Fruit fly (Drosophila melanogaster) whole organism, embryonic: ENCODE results near the gene NimC1.

Experiments
- Adf1 ChIP-seq: fragments of 200-800 bp; sonication (Bioruptor generic); IDR thresholded peaks from 2 replicates; pipeline ENCODE4 v1.3.6; 2022; ENCODE audit warnings: missing biosample characterization, missing genetic modification characterization
- Aef1 ChIP-seq: fragments of 200-800 bp; sonication (Bioruptor generic); IDR thresholded peaks from 3 replicates; pipeline ENCODE4 v1.3.6; 2022; ENCODE audit warnings: missing biosample characterization, missing genetic modification characterization
- Atf3 ChIP-seq: fragments of 200-800 bp; sonication (Bioruptor generic); optimal IDR thresholded peaks from 3 replicates; lab custom pipeline; 2016; ENCODE audit warnings: missing biosample characterization, missing genetic modification characterization
- CG12236 ChIP-seq: fragments of 200-800 bp; sonication (Bioruptor generic); optimal IDR thresholded peaks from 2 replicates; lab custom pipeline; 2016; ENCODE audit warnings: missing biosample characterization, missing genetic modification characterization
- CG12391 ChIP-seq: fragments of 200-800 bp; sonication (Bioruptor generic); optimal IDR thresholded peaks from 3 replicates; lab custom pipeline; 2018; ENCODE audit warnings: missing biosample characterization, mild to moderate bottlenecking, missing genetic modification characterization, moderate library complexity
- CG13296 ChIP-seq: fragments of 200-800 bp; sonication (Bioruptor generic); optimal IDR thresholded peaks from 3 replicates; lab custom pipeline; 2018; ENCODE audit warnings: missing biosample characterization, mild to moderate bottlenecking, missing genetic modification characterization
- CG13894 ChIP-seq: fragments of 200-800 bp; sonication (Bioruptor generic); optimal IDR thresholded peaks from 3 replicates; lab custom pipeline; 2018; ENCODE audit warnings: missing biosample characterization, mild to moderate bottlenecking, missing genetic modification characterization, moderate library complexity
- CG14710 ChIP-seq: fragments of 200-800 bp; sonication (Bioruptor generic); optimal IDR thresholded peaks from 3 replicates; lab custom pipeline; 2019; ENCODE audit warnings: missing biosample characterization, mild to moderate bottlenecking, missing genetic modification characterization, moderate library complexity
- CG1529 ChIP-seq: fragments of 200-800 bp; sonication (Bioruptor generic); optimal IDR thresholded peaks from 3 replicates; lab custom pipeline; 2018; ENCODE audit warnings: missing biosample characterization, missing genetic modification characterization
- CG15514 ChIP-seq: fragments of 200-800 bp; sonication (Bioruptor generic); optimal IDR thresholded peaks from 3 replicates; lab custom pipeline; 2017; ENCODE audit warnings: missing biosample characterization, missing genetic modification characterization, mild to moderate bottlenecking, moderate library complexity, missing genetic modification reagents
- CG17361 ChIP-seq: fragments of 200-800 bp; sonication (Bioruptor generic); IDR thresholded peaks from 3 replicates; pipeline ENCODE4 v1.3.6; 2022; ENCODE audit warnings: missing biosample characterization, missing genetic modification characterization
- CG2116 ChIP-seq: fragments of 200-800 bp; sonication (Bioruptor generic); optimal IDR thresholded peaks from 3 replicates; lab custom pipeline; 2018; ENCODE audit warnings: missing biosample characterization, mild to moderate bottlenecking, missing genetic modification characterization
- CG34376 ChIP-seq: fragments of 200-800 bp; sonication (Bioruptor generic); optimal IDR thresholded peaks from 2 replicates; lab custom pipeline; 2018; ENCODE audit warnings: missing biosample characterization, mild to moderate bottlenecking, missing genetic modification characterization
- CG3726 ChIP-seq: fragments of 200-800 bp; sonication (Bioruptor generic); IDR thresholded peaks from 3 replicates; pipeline ENCODE4, ENCODE4 v1.3.6; 2022; ENCODE audit warnings: missing biosample characterization, missing genetic modification characterization
- CG4360 ChIP-seq: fragments of 200-800 bp; sonication (Bioruptor generic); IDR thresholded peaks from 2 replicates; pipeline ENCODE4 v1.3.6; 2022; ENCODE audit warnings: missing biosample characterization, missing genetic modification characterization
- CG7786 ChIP-seq: fragments of 200-800 bp; sonication (Bioruptor generic); optimal IDR thresholded peaks from 2 replicates; lab custom pipeline; 2016; ENCODE audit warnings: missing biosample characterization, missing genetic modification characterization
- CG7928 ChIP-seq: fragments of 200-800 bp; sonication (Bioruptor generic); optimal IDR thresholded peaks from 2 replicates; lab custom pipeline; 2017; ENCODE audit warnings: missing biosample characterization, mild to moderate bottlenecking, missing genetic modification characterization
- CG8290 ChIP-seq, 3 experiments: fragments of 200-800 bp; sonication (Bioruptor generic); optimal IDR thresholded peaks; 2 replicates each; lab custom pipeline; 2016 to 2019; ENCODE audit warnings: missing biosample characterization in 3 of 3, missing genetic modification characterization in 3 of 3, mild to moderate bottlenecking in 2 of 3, moderate library complexity in 1 of 3
- Dp ChIP-seq: fragments of 200-800 bp; sonication (Bioruptor generic); optimal IDR thresholded peaks from 2 replicates; lab custom pipeline; 2018; ENCODE audit warnings: missing biosample characterization, mild to moderate bottlenecking, missing genetic modification characterization, moderate library complexity
- Eip74EF ChIP-seq, 2 experiments: fragments of 200-800 bp in 1 of 2; fragments of >200 bp in 1 of 2; sonication (Bioruptor generic) in 1 of 2; optimal IDR thresholded peaks; 2 replicates each; lab custom pipeline; 2017 to 2019; ENCODE audit warnings: missing biosample characterization in 2 of 2, missing genetic modification characterization in 2 of 2, mild to moderate bottlenecking in 1 of 2, moderate library complexity in 1 of 2
- Elba2 ChIP-seq: fragments of 200-800 bp; sonication (Bioruptor generic); optimal IDR thresholded peaks from 3 replicates; lab custom pipeline; 2016; ENCODE audit warnings: missing biosample characterization, missing genetic modification characterization
- Ets65A ChIP-seq: fragments of 200-800 bp; sonication (Bioruptor generic); peaks from one replicate; lab custom pipeline; 2016; ENCODE audit warnings: missing biosample characterization, missing genetic modification characterization
- Gsc ChIP-seq: fragments of 200-800 bp; sonication (Bioruptor generic); IDR thresholded peaks from 2 replicates; pipeline ENCODE4 v1.3.6; 2022; ENCODE audit warnings: missing biosample characterization, missing genetic modification characterization
- Lhr ChIP-seq: fragments of 200-800 bp; sonication (Bioruptor generic); optimal IDR thresholded peaks from 3 replicates; lab custom pipeline; 2017; ENCODE audit warnings: mild to moderate bottlenecking, missing biosample characterization, missing genetic modification reagents, missing genetic modification characterization
- Lim3 ChIP-seq: fragments of 200-800 bp; sonication (Bioruptor generic); IDR thresholded peaks from 2 replicates; pipeline ENCODE4 v1.3.6; 2022; ENCODE audit warnings: missing biosample characterization, missing genetic modification characterization
- Mad ChIP-seq: fragments of 200-800 bp; sonication (Bioruptor generic); optimal IDR thresholded peaks from 2 replicates; lab custom pipeline; 2016; ENCODE audit warnings: missing biosample characterization, missing genetic modification characterization
- Mrtf ChIP-seq: fragments of 200-800 bp; sonication (Bioruptor generic); IDR thresholded peaks from 3 replicates; pipeline ENCODE4 v1.3.6; 2022; ENCODE audit warnings: missing biosample characterization, missing genetic modification characterization
- NC2α ChIP-seq: fragments of 200-800 bp; sonication (Bioruptor generic); optimal IDR thresholded peaks from 2 replicates; lab custom pipeline; 2016; ENCODE audit warnings: missing biosample characterization, missing genetic modification characterization
- Nf-YB ChIP-seq: fragments of 200-800 bp; sonication (Bioruptor generic); optimal IDR thresholded peaks from 3 replicates; lab custom pipeline; 2019; ENCODE audit warnings: missing biosample characterization, mild to moderate bottlenecking, missing genetic modification characterization, moderate library complexity
- Pdp1 ChIP-seq, 2 experiments: fragments of 200-800 bp; sonication (Bioruptor generic); optimal IDR thresholded peaks; 3 replicates each; lab custom pipeline; 2016; ENCODE audit warnings: missing biosample characterization in 2 of 2, missing genetic modification characterization in 2 of 2, mild to moderate bottlenecking in 1 of 2, moderate library complexity in 1 of 2
- Ravus ChIP-seq: fragments of 200-800 bp; sonication (Bioruptor generic); IDR thresholded peaks from 2 replicates; pipeline ENCODE4 v1.3.6; 2022; ENCODE audit warnings: missing biosample characterization, missing genetic modification characterization
- Sin3A ChIP-seq: fragments of >200 bp; optimal IDR thresholded peaks from 2 replicates; lab custom pipeline; 2018
- Taf1 ChIP-seq: fragments of 200-800 bp; sonication (Bioruptor generic); IDR thresholded peaks from 2 replicates; pipeline ENCODE4 v1.3.6; 2022; ENCODE audit warnings: missing biosample characterization, missing genetic modification characterization
- YL-1 ChIP-seq: fragments of 200-800 bp; sonication (Bioruptor generic); optimal IDR thresholded peaks from 3 replicates; lab custom pipeline; 2017; ENCODE audit warnings: missing biosample characterization, mild to moderate bottlenecking, missing genetic modification characterization
- bsh ChIP-seq, 2 experiments: fragments of 200-800 bp; sonication (Bioruptor generic); optimal IDR thresholded peaks; 2 replicates each; lab custom pipeline; 2017 to 2018; ENCODE audit warnings: mild to moderate bottlenecking in 2 of 2, missing biosample characterization in 2 of 2, missing genetic modification characterization in 2 of 2, moderate library complexity in 1 of 2
- cas ChIP-seq: fragments of 200-800 bp; sonication (Bioruptor generic); IDR thresholded peaks from 2 replicates; pipeline ENCODE4 v1.3.6; 2022; ENCODE audit warnings: missing biosample characterization, missing genetic modification characterization
- cg ChIP-seq: fragments of 200-800 bp; sonication (Bioruptor generic); optimal IDR thresholded peaks from 3 replicates; lab custom pipeline; 2019; ENCODE audit warnings: missing biosample characterization, mild to moderate bottlenecking, missing genetic modification characterization, moderate library complexity
- eve ChIP-seq, 2 experiments: fragments of >200 bp; optimal IDR thresholded peaks; 2 replicates each; lab custom pipeline; 2017; ENCODE audit warnings: missing biosample characterization in 2 of 2, missing genetic modification characterization in 2 of 2
- lola ChIP-seq, 3 experiments: fragments of >200 bp in 2 of 3; fragments of 200-800 bp in 1 of 3; sonication (Bioruptor generic) in 1 of 3; optimal IDR thresholded peaks; 2 replicates each; lab custom pipeline; 2017 to 2019; ENCODE audit warnings: missing biosample characterization in 3 of 3, missing genetic modification characterization in 3 of 3, mild to moderate bottlenecking in 1 of 3, moderate library complexity in 1 of 3
- maf-S ChIP-seq: fragments of 200-800 bp; sonication (Bioruptor generic); optimal IDR thresholded peaks from 2 replicates; lab custom pipeline; 2016; ENCODE audit warnings: missing biosample characterization, missing genetic modification characterization
- nmo ChIP-seq: fragments of 200-800 bp; sonication (Bioruptor generic); optimal IDR thresholded peaks from 2 replicates; lab custom pipeline; 2018; ENCODE audit warnings: missing biosample characterization, mild to moderate bottlenecking, missing genetic modification characterization, moderate library complexity
- onecut ChIP-seq: fragments of 200-800 bp; sonication (Bioruptor generic); IDR thresholded peaks from 2 replicates; pipeline ENCODE4 v1.3.6; 2022; ENCODE audit warnings: missing biosample characterization, missing genetic modification characterization
- otp ChIP-seq: fragments of 200-800 bp; sonication (Bioruptor generic); IDR thresholded peaks from 3 replicates; pipeline ENCODE4, ENCODE4 v1.3.6; 2022; ENCODE audit warnings: missing biosample characterization, missing genetic modification characterization
- pb ChIP-seq: fragments of 200-800 bp; sonication (Bioruptor generic); optimal IDR thresholded peaks from 3 replicates; lab custom pipeline; 2016; ENCODE audit warnings: missing biosample characterization, missing genetic modification characterization
- pros ChIP-seq: fragments of 200-800 bp; sonication (Bioruptor generic); optimal IDR thresholded peaks from 3 replicates; lab custom pipeline; 2019; ENCODE audit warnings: missing biosample characterization, mild to moderate bottlenecking, missing genetic modification characterization, moderate library complexity
- repo ChIP-seq: fragments of 200-800 bp; sonication (Bioruptor generic); optimal IDR thresholded peaks from 2 replicates; lab custom pipeline; 2016; ENCODE audit warnings: missing biosample characterization, missing genetic modification characterization
- slbo ChIP-seq: fragments of 200-800 bp; sonication (Bioruptor generic); IDR thresholded peaks from 2 replicates; pipeline ENCODE4 v1.3.6; 2022; ENCODE audit warnings: missing biosample characterization, missing genetic modification characterization
- tin ChIP-seq: fragments of 200-800 bp; sonication (Bioruptor generic); optimal IDR thresholded peaks from 3 replicates; lab custom pipeline; 2016; ENCODE audit warnings: missing biosample characterization, missing genetic modification characterization
- unpg ChIP-seq: fragments of 200-800 bp; sonication (Bioruptor generic); optimal IDR thresholded peaks from 3 replicates; lab custom pipeline; 2018; ENCODE audit warnings: missing biosample characterization, mild to moderate bottlenecking, missing genetic modification characterization, moderate library complexity
- vvl ChIP-seq: fragments of 200-800 bp; sonication (Bioruptor generic); IDR thresholded peaks from 2 replicates; pipeline ENCODE4 v1.3.6; 2022; ENCODE audit warnings: missing biosample characterization, missing genetic modification characterization
- wek ChIP-seq: fragments of 200-800 bp; sonication (Bioruptor generic); optimal IDR thresholded peaks from 3 replicates; lab custom pipeline; 2018; ENCODE audit warnings: missing biosample characterization, mild to moderate bottlenecking, missing genetic modification characterization, moderate library complexity

Gene NimC1

DNA sequence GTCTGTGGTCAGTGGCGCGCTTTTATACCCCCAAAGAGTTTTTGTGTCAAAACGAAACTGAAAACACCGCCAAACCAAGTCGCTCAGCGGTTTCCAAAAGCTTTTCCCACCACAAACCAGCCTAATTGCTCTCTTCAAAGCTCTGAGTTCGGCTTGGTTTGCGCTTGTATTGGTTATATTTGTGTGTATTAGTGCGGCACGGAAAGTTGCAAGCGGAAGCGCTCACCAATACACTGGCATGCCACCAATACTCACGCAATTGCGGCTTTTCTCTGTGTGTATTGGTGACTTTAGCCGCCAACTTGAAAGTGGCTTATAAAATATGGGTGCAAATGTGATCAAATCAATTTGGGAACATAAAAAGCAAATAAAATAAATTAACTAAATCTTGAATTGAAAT is 29.1 kb downstream of the NimC1 start, which contains the start of gene Vajk3:
Vajk3 (minus strand) TSS at position 1 of the 400 bp plus-strand sequence.
- TF ChIP-seq Taf1 (GFP tag; lab: Robert Waterston, UW) (no peak), Adf1 (GFP tag; lab: Robert Waterston, UW) (no peak), CG4360 (GFP tag; lab: Robert Waterston, UW) (no peak), CG12236 (no peak), pros (GFP tag; lab: Kevin White, UChicago) (no peak), wek (GFP tag; lab: Kevin White, UChicago) (no peak), Sin3A (no peak), CG1529 (GFP tag; lab: Kevin White, UChicago) (no peak), Mad (GFP tag; lab: Kevin White, UChicago) (no peak), NC2α (GFP tag; lab: Kevin White, UChicago) (no peak), Ravus (GFP tag; lab: Robert Waterston, UW) (no peak), CG15514 (no peak), vvl (GFP tag; lab: Robert Waterston, UW) (no peak), Pdp1 (GFP tag; optimal IDR thresholded peaks at IDR 0.05; lab: Kevin White, UChicago) (no peak), CG7786 (GFP tag; lab: Kevin White, UChicago) (no peak), CG7928 (GFP tag; lab: Kevin White, UChicago) (no peak), CG13296 (GFP tag; lab: Kevin White, UChicago) (peak; percentile 16), Ets65A (GFP tag; lab: Kevin White, UChicago) (peak; percentile 17), Eip74EF (GFP tag; optimal IDR thresholded peaks at IDR 0.05; lab: Kevin White, UChicago) (peak in 1 of 2 experiments; percentile 18), onecut (GFP tag; lab: Robert Waterston, UW) (no peak), tin (GFP tag; lab: Kevin White, UChicago) (no peak), CG34376 (GFP tag; lab: Kevin White, UChicago) (no peak), Dp (no peak), YL-1 (GFP tag; lab: Kevin White, UChicago) (no peak), CG12391 (no peak), maf-S (GFP tag; lab: Kevin White, UChicago) (no peak), Aef1 (GFP tag; lab: Robert Waterston, UW) (no peak), CG3726 (GFP tag; lab: Robert Waterston, UW) (no peak), CG14710 (no peak), Gsc (GFP tag; lab: Robert Waterston, UW) (no peak), cg (GFP tag; lab: Kevin White, UChicago) (peak; percentile 67), Mrtf (GFP tag; lab: Robert Waterston, UW) (no peak), otp (GFP tag; lab: Robert Waterston, UW) (no peak), Lim3 (GFP tag; lab: Robert Waterston, UW) (no peak), nmo (GFP tag; lab: Kevin White, UChicago) (no peak), bsh (GFP tag; optimal IDR thresholded peaks at IDR 0.05; lab: Kevin White, UChicago) (no peak), CG17361 (GFP tag; lab: Robert Waterston, UW) (no peak), unpg (GFP tag; lab: Kevin White, UChicago) (no peak), Lhr (GFP tag; lab: Kevin White, UChicago) (no peak), repo (GFP tag; lab: Kevin White, UChicago) (no peak), eve (GFP tag; optimal IDR thresholded peaks at IDR 0.05; lab: Kevin White, UChicago) (no peak), Nf-YB (GFP tag; lab: Kevin White, UChicago) (no peak), Atf3 (no peak), CG8290 (GFP tag; optimal IDR thresholded peaks at IDR 0.05; lab: Kevin White, UChicago) (no peak), CG8290 (tag; optimal IDR thresholded peaks at IDR 0.05; lab: Kevin White, UChicago) (peak in 1 of 2 experiments; percentile 0), CG2116 (GFP tag; lab: Kevin White, UChicago) (no peak), slbo (no peak), cas (GFP tag; lab: Robert Waterston, UW) (no peak), CG13894 (peak; percentile 3), lola (GFP tag; optimal IDR thresholded peaks at IDR 0.05; lab: Kevin White, UChicago) (no peak), Elba2 (GFP tag; lab: Kevin White, UChicago) (no peak), pb (GFP tag; lab: Kevin White, UChicago) (no peak)
